Worm (Caenorhabditis elegans) whole organism, L4/young adult: ENCODE data around the gene nspg-9.

Experiments
- W03F9.2 ChIP-seq: fragments of 150-350 bp; optimal IDR thresholded peaks from 2 replicates; lab custom pipeline; 2014; ENCODE audit warnings: missing biosample characterization, missing genetic modification characterization
- him-1 ChIP-seq: sonication (generic microtip); optimal IDR thresholded peaks from 2 replicates; lab custom pipeline; 2016; ENCODE audit warnings: missing genotype, missing genetic modification reagents, missing genetic modification characterization, missing compliant biosample characterization

ce11 chrIV:14444077-14444476 lies 12.6 kb upstream of the nspg-9 start, which contains the start of gene tra-3:
- TF ChIP-seq him-1 (tag; lab: Kevin White, UChicago) (no peak), W03F9.2 (no peak)
